Fruit fly (Drosophila melanogaster) whole organism, embryonic: ENCODE measurements around the gene nmdyn-D7.
A peak's percentile ranks its signal among the peaks of the same experiment; 100 is the strongest.

Experiments
- Abd-B ChIP-seq: fragments of 200-800 bp; sonication (Bioruptor generic); optimal IDR thresholded peaks from 2 replicates; lab custom pipeline; 2018; ENCODE audit warnings: missing biosample characterization, mild to moderate bottlenecking, missing genetic modification characterization, moderate library complexity
- Antp ChIP-seq: fragments of 200-800 bp; sonication (Bioruptor generic); optimal IDR thresholded peaks from 3 replicates; lab custom pipeline; 2016; ENCODE audit warnings: missing biosample characterization, missing genetic modification characterization
- B-H1 ChIP-seq: fragments of 200-800 bp; sonication (Bioruptor generic); IDR thresholded peaks from 3 replicates; pipeline ENCODE4 v1.3.6; 2022; ENCODE audit warnings: missing biosample characterization, missing genetic modification characterization
- CG10274 ChIP-seq: fragments of 200-800 bp; sonication (Bioruptor generic); optimal IDR thresholded peaks from 3 replicates; lab custom pipeline; 2017; ENCODE audit warnings: missing biosample characterization, mild to moderate bottlenecking, missing genetic modification characterization
- CG12391 ChIP-seq: fragments of 200-800 bp; sonication (Bioruptor generic); optimal IDR thresholded peaks from 3 replicates; lab custom pipeline; 2018; ENCODE audit warnings: missing biosample characterization, mild to moderate bottlenecking, missing genetic modification characterization, moderate library complexity
- CG12659 ChIP-seq: fragments of 200-800 bp; sonication (Bioruptor generic); optimal IDR thresholded peaks from 3 replicates; lab custom pipeline; 2017; ENCODE audit warnings: mild to moderate bottlenecking, missing biosample characterization, missing genetic modification reagents, missing genetic modification characterization
- CG13123 ChIP-seq: fragments of 200-800 bp; sonication (Bioruptor generic); optimal IDR thresholded peaks from 2 replicates; lab custom pipeline; 2016; ENCODE audit warnings: missing biosample characterization, missing genetic modification characterization
- CG13424 ChIP-seq: fragments of 200-800 bp; sonication (Bioruptor generic); optimal IDR thresholded peaks from 2 replicates; lab custom pipeline; 2019; ENCODE audit warnings: missing biosample characterization, mild to moderate bottlenecking, missing genetic modification characterization, moderate library complexity
- CG15011 ChIP-seq: fragments of 200-800 bp; sonication (Bioruptor generic); optimal IDR thresholded peaks from 3 replicates; lab custom pipeline; 2018; ENCODE audit warnings: missing biosample characterization, mild to moderate bottlenecking, missing genetic modification characterization
- CG1529 ChIP-seq: fragments of 200-800 bp; sonication (Bioruptor generic); optimal IDR thresholded peaks from 3 replicates; lab custom pipeline; 2018; ENCODE audit warnings: missing biosample characterization, missing genetic modification characterization
- CG17829 ChIP-seq: fragments of 200-800 bp; optimal IDR thresholded peaks from 2 replicates; lab custom pipeline; 2019; ENCODE audit warnings: missing biosample characterization, mild to moderate bottlenecking, missing genetic modification characterization, moderate library complexity
- CG2120 ChIP-seq: fragments of 200-800 bp; sonication (Bioruptor generic); optimal IDR thresholded peaks from 3 replicates; lab custom pipeline; 2016; ENCODE audit warnings: missing biosample characterization, missing genetic modification characterization
- CG2678 ChIP-seq: fragments of 200-800 bp; sonication (Bioruptor generic); optimal IDR thresholded peaks from 3 replicates; lab custom pipeline; 2019; ENCODE audit warnings: missing biosample characterization, mild to moderate bottlenecking, missing genetic modification characterization, moderate library complexity
- CG3838 ChIP-seq: fragments of 200-800 bp; sonication (Bioruptor generic); optimal IDR thresholded peaks from 3 replicates; lab custom pipeline; 2016; ENCODE audit warnings: missing biosample characterization, missing genetic modification characterization
- CG5953 ChIP-seq: fragments of 200-800 bp; sonication (Bioruptor generic); IDR thresholded peaks from 2 replicates; pipeline ENCODE4 v1.3.6; 2022; ENCODE audit warnings: missing biosample characterization, missing genetic modification characterization
- CG7839 ChIP-seq: fragments of 200-800 bp; sonication (Bioruptor generic); optimal IDR thresholded peaks from 3 replicates; lab custom pipeline; 2018; ENCODE audit warnings: missing biosample characterization, mild to moderate bottlenecking, missing genetic modification characterization, moderate library complexity
- CG8478 ChIP-seq: fragments of >200 bp; optimal IDR thresholded peaks from 2 replicates; lab custom pipeline; 2018
- Camta ChIP-seq: fragments of 200-800 bp; sonication (Bioruptor generic); optimal IDR thresholded peaks from 2 replicates; lab custom pipeline; 2016; ENCODE audit warnings: missing biosample characterization, missing genetic modification characterization
- CoRest ChIP-seq: fragments of 200-800 bp; sonication (Bioruptor generic); optimal IDR thresholded peaks from 3 replicates; lab custom pipeline; 2018; ENCODE audit warnings: missing biosample characterization, mild to moderate bottlenecking, missing genetic modification characterization, moderate library complexity
- CrebB ChIP-seq: fragments of 200-800 bp; sonication (Bioruptor generic); optimal IDR thresholded peaks from 3 replicates; lab custom pipeline; 2018; ENCODE audit warnings: missing biosample characterization, mild to moderate bottlenecking, missing genetic modification characterization
- Deaf1 ChIP-seq: fragments of 200-800 bp; optimal IDR thresholded peaks from 3 replicates; lab custom pipeline; 2019; ENCODE audit warnings: missing biosample characterization, mild to moderate bottlenecking, missing genetic modification characterization, moderate library complexity
- Dp ChIP-seq: fragments of 200-800 bp; sonication (Bioruptor generic); optimal IDR thresholded peaks from 2 replicates; lab custom pipeline; 2018; ENCODE audit warnings: missing biosample characterization, mild to moderate bottlenecking, missing genetic modification characterization, moderate library complexity
- Gsc ChIP-seq: fragments of 200-800 bp; sonication (Bioruptor generic); IDR thresholded peaks from 2 replicates; pipeline ENCODE4 v1.3.6; 2022; ENCODE audit warnings: missing biosample characterization, missing genetic modification characterization
- HHEX ChIP-seq: fragments of 200-800 bp; sonication (Bioruptor generic); optimal IDR thresholded peaks from 3 replicates; lab custom pipeline; 2017; ENCODE audit warnings: missing biosample characterization, mild to moderate bottlenecking, missing genetic modification characterization, missing genetic modification reagents
- Hr3 ChIP-seq: fragments of 200-800 bp; sonication (Bioruptor generic); optimal IDR thresholded peaks from 3 replicates; lab custom pipeline; 2016; ENCODE audit warnings: missing biosample characterization, missing genetic modification characterization
- Hr51 ChIP-seq, 2 experiments: fragments of 200-800 bp; sonication (Bioruptor generic); optimal IDR thresholded peaks; 2 replicates in 1 of 2; 3 replicates in 1 of 2; lab custom pipeline; 2016 to 2018; ENCODE audit warnings: missing biosample characterization in 2 of 2, missing genetic modification characterization in 2 of 2, mild to moderate bottlenecking in 1 of 2, moderate library complexity in 1 of 2
- MBD-R2 ChIP-seq: fragments of 200-800 bp; sonication (Bioruptor generic); IDR thresholded peaks from 2 replicates; pipeline ENCODE4 v1.3.6; 2022; ENCODE audit warnings: missing biosample characterization, missing genetic modification characterization
- Oli ChIP-seq: fragments of 200-800 bp; sonication (Bioruptor generic); optimal IDR thresholded peaks from 2 replicates; lab custom pipeline; 2018; ENCODE audit warnings: missing biosample characterization, mild to moderate bottlenecking, missing genetic modification characterization, moderate library complexity
- PHDP ChIP-seq: fragments of 200-800 bp; sonication (Bioruptor generic); optimal IDR thresholded peaks from 3 replicates; lab custom pipeline; 2018; ENCODE audit warnings: missing biosample characterization, mild to moderate bottlenecking, missing genetic modification characterization, moderate library complexity
- Ssrp ChIP-seq: fragments of 200-800 bp; sonication (Bioruptor generic); optimal IDR thresholded peaks from 2 replicates; lab custom pipeline; 2018; ENCODE audit warnings: missing biosample characterization, mild to moderate bottlenecking, missing genetic modification characterization, moderate library complexity
- Stat92E ChIP-seq, 3 experiments: fragments of >200 bp in 2 of 3; fragments of 200-800 bp in 1 of 3; sonication (Bioruptor generic) in 1 of 3; optimal IDR thresholded peaks; 2 replicates each; lab custom pipeline; 2017 to 2019; ENCODE audit warnings: missing biosample characterization in 3 of 3, missing genetic modification characterization in 3 of 3, mild to moderate bottlenecking in 1 of 3, moderate library complexity in 1 of 3
- Xbp1 ChIP-seq: fragments of 200-800 bp; sonication (Bioruptor generic); optimal IDR thresholded peaks from 3 replicates; lab custom pipeline; 2016; ENCODE audit warnings: missing biosample characterization, mild to moderate bottlenecking, missing genetic modification characterization
- al ChIP-seq: fragments of 200-800 bp; sonication (Bioruptor generic); IDR thresholded peaks from 2 replicates; pipeline ENCODE4 v1.3.6; 2022; ENCODE audit warnings: missing biosample characterization, missing genetic modification characterization
- az2 ChIP-seq: fragments of 200-800 bp; sonication (Bioruptor generic); optimal IDR thresholded peaks from 3 replicates; lab custom pipeline; 2016; ENCODE audit warnings: missing biosample characterization, missing genetic modification characterization
- bigmax ChIP-seq: fragments of 200-800 bp; sonication (Bioruptor generic); optimal IDR thresholded peaks from 2 replicates; lab custom pipeline; 2018; ENCODE audit warnings: missing biosample characterization, mild to moderate bottlenecking, missing genetic modification characterization
- dm ChIP-seq: fragments of 200-800 bp; sonication (Bioruptor generic); optimal IDR thresholded peaks from 3 replicates; lab custom pipeline; 2016; ENCODE audit warnings: missing biosample characterization, missing genetic modification characterization
- dmrt99B ChIP-seq: fragments of 200-800 bp; sonication (Bioruptor generic); optimal IDR thresholded peaks from 2 replicates; lab custom pipeline; 2018; ENCODE audit warnings: missing biosample characterization, mild to moderate bottlenecking, missing genetic modification characterization, moderate library complexity
- ems ChIP-seq: fragments of 200-800 bp; sonication (Bioruptor generic); optimal IDR thresholded peaks from 3 replicates; lab custom pipeline; 2016; ENCODE audit warnings: missing biosample characterization, missing genetic modification characterization
- fd102C ChIP-seq: fragments of 200-800 bp; sonication (Bioruptor generic); optimal IDR thresholded peaks from 2 replicates; lab custom pipeline; 2018; ENCODE audit warnings: missing biosample characterization, mild to moderate bottlenecking, missing genetic modification characterization, moderate library complexity
- gro ChIP-seq: fragments of 200-800 bp; sonication (Bioruptor generic); optimal IDR thresholded peaks from 2 replicates; lab custom pipeline; 2016; ENCODE audit warnings: missing biosample characterization, missing genetic modification characterization
- ken ChIP-seq: fragments of 200-800 bp; sonication (Bioruptor generic); IDR thresholded peaks from 3 replicates; pipeline ENCODE4 v1.3.6; 2022; ENCODE audit warnings: missing biosample characterization, missing genetic modification characterization
- lilli ChIP-seq: fragments of 200-800 bp; sonication (Bioruptor generic); optimal IDR thresholded peaks from 3 replicates; lab custom pipeline; 2016; ENCODE audit warnings: missing biosample characterization, missing genetic modification characterization
- nmo ChIP-seq: fragments of 200-800 bp; sonication (Bioruptor generic); optimal IDR thresholded peaks from 2 replicates; lab custom pipeline; 2018; ENCODE audit warnings: missing biosample characterization, mild to moderate bottlenecking, missing genetic modification characterization, moderate library complexity
- pb ChIP-seq: fragments of 200-800 bp; sonication (Bioruptor generic); optimal IDR thresholded peaks from 3 replicates; lab custom pipeline; 2016; ENCODE audit warnings: missing biosample characterization, missing genetic modification characterization
- sd ChIP-seq: fragments of 200-800 bp; sonication (Bioruptor generic); optimal IDR thresholded peaks from 3 replicates; lab custom pipeline; 2018; ENCODE audit warnings: missing biosample characterization, mild to moderate bottlenecking, missing genetic modification characterization, moderate library complexity
- slbo ChIP-seq: fragments of 200-800 bp; sonication (Bioruptor generic); IDR thresholded peaks from 2 replicates; pipeline ENCODE4 v1.3.6; 2022; ENCODE audit warnings: missing biosample characterization, missing genetic modification characterization
- tap ChIP-seq: fragments of 200-800 bp; optimal IDR thresholded peaks from 3 replicates; lab custom pipeline; 2019; ENCODE audit warnings: missing biosample characterization, mild to moderate bottlenecking, missing genetic modification characterization, moderate library complexity
- trem ChIP-seq: fragments of 200-800 bp; optimal IDR thresholded peaks from 3 replicates; lab custom pipeline; 2019; ENCODE audit warnings: missing biosample characterization, mild to moderate bottlenecking, missing genetic modification characterization, moderate library complexity
- trh ChIP-seq: fragments of 200-800 bp; sonication (Bioruptor generic); optimal IDR thresholded peaks from 2 replicates; lab custom pipeline; 2016; ENCODE audit warnings: missing biosample characterization, missing genetic modification characterization
- twi ChIP-seq: fragments of 200-800 bp; optimal IDR thresholded peaks from 2 replicates; lab custom pipeline; 2019; ENCODE audit warnings: missing biosample characterization, mild to moderate bottlenecking, missing genetic modification characterization, moderate library complexity
- unc-4 ChIP-seq: fragments of 200-800 bp; sonication (Bioruptor generic); IDR thresholded peaks from 2 replicates; pipeline ENCODE4 v1.3.6; 2022; ENCODE audit warnings: missing biosample characterization, missing genetic modification characterization; ENCODE audit not compliant: partially characterized antibody

nmdyn-D7 gene

dm6 chr3R:9701897-9702296, 22.2 kb downstream of the nmdyn-D7 start (continued):
- TF ChIP-seq ems (GFP tag; lab: Kevin White, UChicago), result no peak
- no peak for TF ChIP-seq CG13123 (GFP tag; lab: Kevin White, UChicago)
- peak; percentile 33 for TF ChIP-seq CG2120 (GFP tag; lab: Kevin White, UChicago)
- TF ChIP-seq PHDP (tag; lab: Kevin White, UChicago), result peak; percentile 2
- peak; percentile 23 for TF ChIP-seq CoRest (tag; lab: Kevin White, UChicago)
- peak in 1 of 2 experiments; percentile 64 for TF ChIP-seq Hr51 (GFP tag; optimal IDR thresholded peaks at IDR 0.05; lab: Kevin White, UChicago)
- no peak for TF ChIP-seq unc-4 (GFP tag; lab: Robert Waterston, UW)
- peak; percentile 67 for TF ChIP-seq sd (tag; lab: Kevin White, UChicago)
- no peak for TF ChIP-seq twi (tag; lab: Kevin White, UChicago)
- TF ChIP-seq Ssrp (tag; lab: Kevin White, UChicago), result peak; percentile 24
- no peak for TF ChIP-seq Camta (GFP tag; lab: Kevin White, UChicago)
- TF ChIP-seq CG12391 (tag; lab: Kevin White, UChicago), result peak; percentile 21
- TF ChIP-seq Abd-B, result peak; percentile 36
- TF ChIP-seq CG10274 (GFP tag; lab: Kevin White, UChicago), result no peak
- TF ChIP-seq dm, result no peak
- no peak for TF ChIP-seq CG12659 (GFP tag; lab: Kevin White, UChicago)
- TF ChIP-seq bigmax, result peak; percentile 51
- no peak for TF ChIP-seq CrebB (tag; lab: Kevin White, UChicago)
- TF ChIP-seq pb (GFP tag; lab: Kevin White, UChicago), result no peak
- TF ChIP-seq Antp (GFP tag; lab: Kevin White, UChicago), result no peak
- TF ChIP-seq Oli (tag; lab: Kevin White, UChicago), result peak; percentile 8
- TF ChIP-seq trh (GFP tag; lab: Kevin White, UChicago), result no peak
- TF ChIP-seq dmrt99B, result peak; percentile 22
- no peak for TF ChIP-seq MBD-R2 (GFP tag; lab: Robert Waterston, UW)
- TF ChIP-seq Xbp1 (GFP tag; lab: Kevin White, UChicago), result peak; percentile 13
- peak; percentile 7 for TF ChIP-seq CG2678 (tag; lab: Kevin White, UChicago)
- peak; percentile 25 for TF ChIP-seq az2 (GFP tag; lab: Kevin White, UChicago)
- no peak for TF ChIP-seq nmo
- peak; percentile 50 for TF ChIP-seq CG13424 (tag; lab: Kevin White, UChicago)
- no peak for TF ChIP-seq gro
- TF ChIP-seq CG7839 (tag; lab: Kevin White, UChicago), result peak; percentile 27
- peak; percentile 2 for TF ChIP-seq lilli
- no peak for TF ChIP-seq fd102C (GFP tag; lab: Kevin White, UChicago)

dm6 chr3R:9702567-9702966, 22.8 kb downstream of the nmdyn-D7 start:
- TF ChIP-seq Gsc (GFP tag; lab: Robert Waterston, UW) (no peak), Stat92E (GFP tag; optimal IDR thresholded peaks at IDR 0.05; lab: Kevin White, UChicago) (peak in 1 of 3 experiments; percentile 49), slbo (no peak), CG17829 (tag; lab: Kevin White, UChicago) (peak; percentile 86), HHEX (GFP tag; lab: Kevin White, UChicago) (peak; percentile 88), ken (no peak), CG5953 (no peak), CG15011 (GFP tag; lab: Kevin White, UChicago) (peak; percentile 86), CG8478 (lab: Kevin White, UChicago) (no peak), Dp (GFP tag; lab: Kevin White, UChicago) (no peak), CG3838 (GFP tag; lab: Kevin White, UChicago) (peak; percentile 51), B-H1 (GFP tag; lab: Robert Waterston, UW) (no peak), MBD-R2 (GFP tag; lab: Robert Waterston, UW) (no peak), Deaf1 (tag; lab: Kevin White, UChicago) (peak; percentile 67), bigmax (peak; percentile 57), al (no peak), Camta (GFP tag; lab: Kevin White, UChicago) (peak; percentile 82), CG1529 (GFP tag; lab: Kevin White, UChicago) (peak; percentile 85), trem (tag; lab: Kevin White, UChicago) (peak; percentile 83), Hr3 (GFP tag; lab: Kevin White, UChicago) (peak; percentile 82), tap (peak; percentile 92)
